Worm (Caenorhabditis elegans) whole organism, dauer: ENCODE data around the gene T23B12.5.

Experiments used
- unc-62 ChIP-seq: sonication (generic microtip); optimal IDR thresholded peaks from 2 replicates; lab custom pipeline; 2017; ENCODE audit warnings: missing biosample characterization, missing genetic modification reagents, missing genetic modification characterization

Gene T23B12.5

DNA sequence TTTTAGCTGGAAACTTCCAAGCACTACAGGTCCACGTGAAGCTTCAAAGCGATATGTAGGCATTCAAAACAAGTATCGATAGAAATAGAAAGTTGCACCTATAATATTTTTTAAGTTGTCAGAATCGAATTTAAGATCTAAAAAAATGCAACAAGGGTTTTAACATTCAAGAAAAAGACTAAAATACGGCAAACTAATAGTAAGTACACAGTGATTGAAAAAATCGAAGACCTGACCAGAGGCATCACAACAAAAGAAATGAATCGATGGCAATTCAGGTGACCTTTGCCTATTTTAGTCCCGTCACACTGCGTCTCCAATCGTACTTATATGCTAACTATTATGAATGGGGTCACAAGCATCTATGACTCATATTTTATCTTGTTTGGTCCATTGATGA is at the start of gene T23B12.5:
TSS of gene T23B12.5 (minus strand) at position 101 of the 400 bp plus-strand sequence.
- no peak for TF ChIP-seq unc-62 (GFP tag; lab: Kevin White, UChicago)

- no peak for TF ChIP-seq unc-62 (GFP tag; lab: Kevin White, UChicago)
Observed at ce11 chrV:8495965-8496364, 48.1 kb upstream of the T23B12.5 start.

DNA sequence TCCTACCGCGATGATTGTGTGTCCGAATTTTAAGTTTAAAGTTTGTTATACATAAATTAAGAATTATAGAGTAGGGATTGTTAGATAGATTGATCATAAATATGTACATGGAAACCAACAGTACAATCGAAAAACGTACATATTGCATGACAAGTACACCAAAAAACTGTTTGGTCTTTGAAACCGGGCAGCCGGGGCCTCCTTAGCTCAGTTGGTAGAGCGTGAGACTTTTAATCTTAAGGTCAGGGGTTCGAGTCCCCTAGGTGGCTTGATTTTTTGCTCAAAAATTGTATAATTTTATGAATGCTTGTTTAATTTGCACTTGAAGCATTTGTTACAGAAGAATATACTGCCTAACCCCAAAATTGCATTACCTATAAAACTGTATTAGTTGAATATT is 47.3 kb upstream of the T23B12.5 start:
- TF ChIP-seq unc-62 (GFP tag; lab: Kevin White, UChicago): no peak

DNA sequence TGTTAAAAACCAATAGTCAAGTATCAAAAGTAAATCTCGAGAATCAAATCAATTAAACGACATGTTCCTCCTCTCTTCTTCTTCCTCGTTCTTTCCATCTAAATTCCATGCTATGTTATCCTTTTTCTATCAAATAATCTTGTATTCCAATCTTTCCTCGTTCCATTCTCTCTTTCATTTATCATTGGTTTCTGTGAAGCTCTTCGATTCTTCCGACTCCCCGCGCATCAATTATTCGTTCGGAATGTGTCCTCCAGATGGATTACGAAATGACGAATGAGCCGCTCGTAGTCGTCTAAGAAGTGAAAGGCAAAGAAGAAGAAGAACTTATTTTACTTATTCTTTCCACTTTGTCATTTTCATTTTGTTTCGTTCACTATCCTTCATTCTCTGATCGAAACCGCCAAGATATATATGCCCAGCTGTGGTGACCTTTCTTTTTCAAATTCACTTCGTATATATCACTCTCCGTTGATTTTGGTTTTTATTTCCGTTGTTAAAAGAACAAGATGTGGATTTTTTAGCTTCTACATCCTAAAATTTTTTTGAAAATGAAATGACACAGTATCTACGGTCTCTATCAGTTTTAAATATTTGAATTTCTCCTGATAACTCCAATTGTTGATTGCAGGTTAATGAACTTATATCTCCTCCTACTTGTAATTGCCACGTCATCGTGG is 46.6 kb upstream of the T23B12.5 start, which contains the start of gene pxn-1:
TSS of gene pxn-1 (plus strand) at position 630 of the 680 bp plus-strand sequence.
- TF ChIP-seq unc-62 (GFP tag; lab: Kevin White, UChicago): no peak

DNA sequence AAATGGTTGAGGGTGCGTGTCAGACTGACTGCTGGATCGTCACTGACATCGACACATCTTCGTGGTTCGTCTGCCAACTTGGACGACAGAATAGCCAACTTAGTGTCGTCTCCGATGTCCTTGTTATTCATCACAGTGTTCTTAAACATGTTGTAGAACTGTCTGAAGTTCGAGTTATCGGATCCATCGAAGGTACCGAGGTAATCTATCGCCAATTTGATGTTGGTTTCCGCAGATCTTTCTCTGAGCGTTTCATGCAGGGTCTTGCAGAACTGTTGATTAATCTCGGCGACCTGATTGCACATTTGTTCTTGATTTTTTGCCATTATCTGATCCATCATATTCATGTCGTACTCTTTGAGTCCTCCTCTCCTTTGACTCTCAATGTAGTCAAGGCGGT is 33.4 kb upstream of the T23B12.5 start:
- TF ChIP-seq unc-62 (GFP tag; lab: Kevin White, UChicago): no peak

ce11 chrV:8470906-8471305 is 23.1 kb upstream of the T23B12.5 start, which contains the start of gene gplb-1:
TSS of gene gplb-1 (minus strand) at chrV:8471242.
- TF ChIP-seq unc-62 (GFP tag; lab: Kevin White, UChicago): no peak

ce11 chrV:8468740-8469139 is 20.9 kb upstream of the T23B12.5 start, which contains the start of gene phf-30:
TSS of gene phf-30 (plus strand) at chrV:8469040.
- no peak for TF ChIP-seq unc-62 (GFP tag; lab: Kevin White, UChicago)

- TF ChIP-seq unc-62 (GFP tag; lab: Kevin White, UChicago): no peak
Observed at ce11 chrV:8467031-8467430, 19.2 kb upstream of the T23B12.5 start, which contains the start of gene mrpl-4. TSS of gene mrpl-4 (plus strand) at chrV:8467265.

DNA sequence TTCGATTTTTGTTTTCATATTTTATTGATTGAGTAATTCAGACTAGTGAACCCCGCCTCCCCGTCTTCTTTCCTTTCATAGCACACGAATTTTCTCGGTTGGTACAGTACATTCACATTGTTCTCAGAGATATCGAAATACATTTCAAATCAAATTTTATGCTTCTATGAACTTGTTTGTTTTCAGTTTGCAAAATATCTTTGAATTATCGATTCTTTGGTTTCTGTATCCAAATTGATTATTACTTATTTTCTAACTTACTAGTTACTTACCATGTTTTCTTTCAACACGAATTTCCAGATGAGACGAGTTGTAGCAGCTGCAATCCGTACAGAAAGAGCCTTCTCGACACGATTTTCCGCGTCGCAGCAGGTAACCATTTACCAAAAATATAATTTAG is 17.6 kb upstream of the T23B12.5 start, which contains the start of gene mrps-2:
TSS of gene mrps-2 (plus strand) at position 301 of the 400 bp plus-strand sequence.
- TF ChIP-seq unc-62 (GFP tag; lab: Kevin White, UChicago): no peak

DNA sequence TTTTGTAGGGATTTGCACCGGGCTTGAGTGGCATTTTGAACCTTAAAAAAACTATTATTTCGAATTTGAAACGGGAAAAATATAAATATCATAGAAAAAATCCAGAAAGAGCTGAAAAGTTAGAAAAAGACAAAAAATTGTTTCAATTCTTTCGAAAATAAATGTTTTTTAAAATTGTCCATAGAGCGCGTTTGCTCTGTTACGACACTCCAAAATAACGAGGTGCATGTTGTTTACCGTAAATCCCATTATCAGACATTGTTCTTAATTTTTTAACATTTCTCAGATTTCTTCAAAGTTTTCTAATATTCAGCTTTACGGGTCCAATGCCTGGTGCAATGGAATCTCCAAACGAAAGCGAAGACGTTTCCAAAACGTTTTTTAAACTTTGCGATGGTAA is 14.2 kb upstream of the T23B12.5 start, which contains the start of the genes dnj-22 and natc-1:
TSS of gene dnj-22 (minus strand) at position 47 of the 400 bp plus-strand sequence.
TSS of gene natc-1 (plus strand) at position 286 of the 400 bp plus-strand sequence.
- TF ChIP-seq unc-62 (GFP tag; lab: Kevin White, UChicago): no peak

DNA sequence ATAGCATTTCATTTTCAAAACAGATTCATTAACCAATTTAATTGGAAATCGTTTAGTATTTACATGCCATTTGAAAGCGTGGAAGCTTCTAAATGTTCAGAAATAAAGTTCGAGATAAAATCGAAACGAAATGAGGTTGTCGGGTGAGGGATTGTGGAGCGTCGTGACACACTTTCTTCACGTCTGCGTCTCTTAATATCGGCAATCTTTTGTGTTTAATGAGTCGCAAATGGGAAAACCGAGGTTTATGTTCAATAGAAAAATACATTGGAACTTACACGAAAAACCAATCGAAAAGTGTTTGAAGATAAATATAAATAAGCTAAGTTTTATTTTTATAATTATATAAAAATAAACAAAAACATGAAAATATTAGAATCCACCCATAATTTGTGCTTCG is 13.0 kb upstream of the T23B12.5 start:
- TF ChIP-seq unc-62 (GFP tag; lab: Kevin White, UChicago): no peak

DNA sequence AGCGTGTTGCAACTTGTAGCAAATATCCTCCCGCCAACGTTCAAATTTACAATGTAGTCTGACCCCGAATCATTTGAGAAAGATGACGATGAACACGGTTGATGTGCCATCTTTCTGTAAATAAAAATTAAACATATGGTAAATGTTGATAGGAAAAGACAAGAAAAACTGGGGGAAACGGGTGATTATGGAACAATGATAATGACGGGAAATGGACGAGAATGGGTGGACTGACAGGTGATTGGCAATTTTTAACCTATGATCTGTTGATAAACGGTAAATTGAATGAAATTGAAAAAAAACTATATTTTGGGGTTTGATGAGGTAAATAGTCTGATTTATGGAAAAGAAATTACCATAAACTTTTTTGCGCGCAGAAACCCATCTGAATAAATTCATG is 12.5 kb upstream of the T23B12.5 start, which contains the start of gene T23B12.6:
TSS of gene T23B12.6 (minus strand) at position 114 of the 400 bp plus-strand sequence.
- TF ChIP-seq unc-62 (GFP tag; lab: Kevin White, UChicago): no peak

DNA sequence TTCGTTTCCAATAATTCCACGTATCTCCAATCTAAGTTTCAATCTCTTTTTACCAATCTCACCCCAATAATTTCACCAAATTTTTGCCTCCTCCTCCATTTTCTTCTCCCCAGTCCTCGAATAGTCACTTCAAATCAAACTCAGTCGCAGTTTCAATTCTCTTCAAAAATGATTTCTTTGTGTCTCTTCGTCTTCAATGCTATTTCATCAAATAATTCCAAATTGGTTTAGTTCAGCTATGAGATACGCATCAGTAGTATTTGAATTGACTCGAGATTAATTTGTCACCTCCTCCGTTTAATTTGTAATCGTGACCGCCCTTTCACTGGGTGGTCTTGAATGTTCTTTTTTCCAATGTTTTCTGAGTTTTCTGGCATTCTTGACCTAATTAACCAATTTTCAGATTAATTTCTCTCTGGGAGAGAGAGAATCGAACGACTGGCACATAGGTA is 7.2 kb upstream of the T23B12.5 start, which contains the start of gene T23B12.11:
TSS of gene T23B12.11 (plus strand) at position 402 of the 452 bp plus-strand sequence.
- no peak for TF ChIP-seq unc-62 (GFP tag; lab: Kevin White, UChicago)

DNA sequence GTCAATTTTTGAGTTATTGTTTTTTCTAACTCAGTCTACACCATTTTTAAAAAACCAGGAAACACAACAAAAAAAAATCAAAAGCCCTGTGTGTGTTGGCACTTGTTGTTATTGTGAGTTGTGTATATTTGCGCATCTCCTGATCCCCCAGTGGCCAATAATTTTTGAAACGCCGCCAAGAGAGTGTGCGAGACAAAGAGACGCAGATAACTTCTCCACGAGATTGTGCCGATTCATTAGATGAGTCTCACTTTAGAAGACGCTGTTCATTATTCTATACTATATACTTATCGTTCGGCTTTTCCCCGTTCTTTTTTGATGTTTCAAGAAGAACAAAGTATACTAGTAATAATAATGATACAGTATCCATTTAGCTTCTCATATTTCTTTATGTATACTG is 2.9 kb upstream of the T23B12.5 start:
- no peak for TF ChIP-seq unc-62 (GFP tag; lab: Kevin White, UChicago)

DNA sequence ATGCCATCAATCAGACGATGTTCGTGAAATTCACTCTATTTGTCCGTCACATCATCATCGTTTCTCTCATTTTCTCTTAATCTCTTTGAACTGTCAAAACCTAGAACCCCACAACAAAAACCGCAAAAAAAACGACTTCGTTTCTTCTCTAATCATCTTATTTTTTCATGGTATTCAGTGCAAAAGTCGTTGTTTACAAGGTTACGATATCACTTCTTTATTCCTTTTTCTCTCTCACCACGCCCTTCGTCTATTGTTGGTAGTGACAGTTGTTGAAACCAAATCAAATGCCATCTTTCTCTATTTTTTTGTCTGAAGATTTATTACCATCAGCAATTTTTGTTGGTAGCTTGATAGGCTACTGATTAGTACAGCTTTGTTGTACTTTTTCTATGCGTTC is 1.4 kb upstream of the T23B12.5 start:
- no peak for TF ChIP-seq unc-62 (GFP tag; lab: Kevin White, UChicago)

- TF ChIP-seq unc-62 (GFP tag; lab: Kevin White, UChicago): no peak
Observed at ce11 chrV:8445636-8446035, 2.2 kb downstream of the T23B12.5 start.
